Fruit fly (Drosophila melanogaster) whole organism, adult: ENCODE measurements around the gene velo.

Experiments used
- CG11617 ChIP-seq: fragments of 200-800 bp; sonication (Bioruptor generic); optimal IDR thresholded peaks from 2 replicates; lab custom pipeline; 2017; ENCODE audit warnings: mild to moderate bottlenecking, missing biosample characterization, missing genetic modification reagents, missing genetic modification characterization
- CG12768 ChIP-seq: fragments of 200-800 bp; sonication (Bioruptor generic); optimal IDR thresholded peaks from 2 replicates; lab custom pipeline; 2017; ENCODE audit warnings: missing biosample characterization, missing genetic modification characterization, mild to moderate bottlenecking, moderate library complexity, missing genetic modification reagents
- CG14711 ChIP-seq: fragments of 200-800 bp; sonication (Bioruptor generic); optimal IDR thresholded peaks from 2 replicates; lab custom pipeline; 2018; ENCODE audit warnings: missing biosample characterization, mild to moderate bottlenecking, missing genetic modification characterization, moderate library complexity
- CG1620 ChIP-seq: fragments of 200-800 bp; sonication (Bioruptor generic); optimal IDR thresholded peaks from 2 replicates; lab custom pipeline; 2016; ENCODE audit warnings: missing biosample characterization, missing genetic modification characterization
- CG33017 ChIP-seq: fragments of 200-800 bp; sonication (Bioruptor generic); optimal IDR thresholded peaks from 2 replicates; lab custom pipeline; 2018; ENCODE audit warnings: missing biosample characterization, mild to moderate bottlenecking, missing genetic modification characterization, moderate library complexity
- CG5204 ChIP-seq: fragments of 200-800 bp; sonication (Bioruptor generic); optimal IDR thresholded peaks from 2 replicates; lab custom pipeline; 2016; ENCODE audit warnings: missing biosample characterization, missing genetic modification characterization
- CG7045 ChIP-seq: fragments of 200-800 bp; sonication (Bioruptor generic); optimal IDR thresholded peaks from 2 replicates; lab custom pipeline; 2017; ENCODE audit warnings: missing biosample characterization, mild to moderate bottlenecking, missing genetic modification characterization
- CG7101 ChIP-seq: fragments of 200-800 bp; sonication (Bioruptor generic); optimal IDR thresholded peaks from 2 replicates; lab custom pipeline; 2018; ENCODE audit warnings: missing biosample characterization, mild to moderate bottlenecking, missing genetic modification characterization, moderate library complexity
- Clk ChIP-seq: fragments of 200-800 bp; sonication (Bioruptor generic); optimal IDR thresholded peaks from 2 replicates; lab custom pipeline; 2017; ENCODE audit warnings: missing biosample characterization, missing genetic modification characterization
- Crg-1 ChIP-seq: fragments of 200-800 bp; sonication (Bioruptor generic); optimal IDR thresholded peaks from 2 replicates; lab custom pipeline; 2016; ENCODE audit warnings: missing biosample characterization, missing genetic modification characterization
- Hr96 ChIP-seq: fragments of 200-800 bp; sonication (Bioruptor generic); optimal IDR thresholded peaks from 2 replicates; lab custom pipeline; 2016; ENCODE audit warnings: missing biosample characterization, missing genetic modification characterization
- Mnt ChIP-seq: fragments of 200-800 bp; sonication (Bioruptor generic); optimal IDR thresholded peaks from 2 replicates; lab custom pipeline; 2016; ENCODE audit warnings: missing biosample characterization, mild to moderate bottlenecking, missing genetic modification characterization
- bab1 ChIP-seq: fragments of 200-800 bp; sonication (Bioruptor generic); optimal IDR thresholded peaks from 3 replicates; lab custom pipeline; 2019; ENCODE audit warnings: missing biosample characterization, mild to moderate bottlenecking, missing genetic modification characterization, moderate library complexity
- cic ChIP-seq: fragments of 200-800 bp; sonication (Bioruptor generic); optimal IDR thresholded peaks from 2 replicates; lab custom pipeline; 2017; ENCODE audit warnings: missing biosample characterization, mild to moderate bottlenecking, missing genetic modification characterization, moderate library complexity
- cnc ChIP-seq, 2 experiments: fragments of >200 bp; optimal IDR thresholded peaks; 2 replicates each; lab custom pipeline; 2017
- kay ChIP-seq: fragments of 200-800 bp; sonication (Bioruptor generic); peaks from one replicate; lab custom pipeline; 2016; ENCODE audit warnings: missing biosample characterization, missing genetic modification characterization, borderline replicate concordance
- ovo ChIP-seq: fragments of 200-800 bp; sonication (Bioruptor generic); optimal IDR thresholded peaks from 2 replicates; lab custom pipeline; 2016; ENCODE audit warnings: missing biosample characterization, missing genetic modification characterization
- pad ChIP-seq: fragments of 200-800 bp; sonication (Bioruptor generic); optimal IDR thresholded peaks from 3 replicates; lab custom pipeline; 2017; ENCODE audit warnings: missing biosample characterization, missing genetic modification characterization, mild to moderate bottlenecking, moderate library complexity, missing genetic modification reagents
- tj ChIP-seq: fragments of 200-800 bp; sonication (Bioruptor generic); optimal IDR thresholded peaks from 3 replicates; lab custom pipeline; 2017; ENCODE audit warnings: missing biosample characterization, mild to moderate bottlenecking, missing genetic modification characterization, moderate library complexity
- toe ChIP-seq: fragments of 200-800 bp; sonication (Bioruptor generic); optimal IDR thresholded peaks from 2 replicates; lab custom pipeline; 2016; ENCODE audit warnings: missing biosample characterization, missing genetic modification characterization

The velo gene

dm6 chr3L:6704468-6705056, 48.0 kb downstream of the velo start, which contains the start of gene CG8519:
CG8519 (plus strand) TSS chr3L:6704860.
- no peak for TF ChIP-seq CG12768
- no peak for TF ChIP-seq ovo (GFP tag; lab: Kevin White, UChicago)
- no peak for TF ChIP-seq bab1 (GFP tag; lab: Kevin White, UChicago)
- no peak for TF ChIP-seq cic (GFP tag; lab: Kevin White, UChicago)
- TF ChIP-seq kay (GFP tag; lab: Kevin White, UChicago) = no peak
- TF ChIP-seq Hr96 (GFP tag; lab: Kevin White, UChicago) = no peak

dm6 chr3L:6703368-6703807, 49.2 kb downstream of the velo start, which contains the start of gene SP1173:
SP1173 (minus strand) TSS chr3L:6703521.
- no peak for TF ChIP-seq ovo (GFP tag; lab: Kevin White, UChicago)
- peak; percentile 18 for TF ChIP-seq CG11617
- no peak for TF ChIP-seq Hr96 (GFP tag; lab: Kevin White, UChicago)
- TF ChIP-seq kay (GFP tag; lab: Kevin White, UChicago) = no peak
- TF ChIP-seq Crg-1 = no peak
- no peak for TF ChIP-seq CG1620 (GFP tag; lab: Kevin White, UChicago)
- peak; percentile 6 for TF ChIP-seq toe
- TF ChIP-seq CG33017 (tag; lab: Kevin White, UChicago) = no peak
- TF ChIP-seq bab1 (GFP tag; lab: Kevin White, UChicago) = peak; percentile 38
- TF ChIP-seq CG5204 (GFP tag; lab: Kevin White, UChicago) = no peak
- no peak for TF ChIP-seq CG7045 (GFP tag; lab: Kevin White, UChicago)
- TF ChIP-seq CG12768 = no peak
- peak; percentile 7 for TF ChIP-seq CG7101 (tag; lab: Kevin White, UChicago)
- peak; percentile 17 for TF ChIP-seq tj
- no peak for TF ChIP-seq CG14711
- TF ChIP-seq Mnt (GFP tag; lab: Kevin White, UChicago) = no peak
- no peak for TF ChIP-seq cnc (optimal IDR thresholded peaks at IDR 0.05; lab: Kevin White, UChicago)
- TF ChIP-seq pad (GFP tag; lab: Kevin White, UChicago) = peak; percentile 30
- no peak for TF ChIP-seq cic (GFP tag; lab: Kevin White, UChicago)
- no peak for TF ChIP-seq Clk (GFP tag; lab: Kevin White, UChicago)

- TF ChIP-seq CG14711 = no peak
Measured at dm6 chr3L:6700962-6701477, 51.5 kb downstream of the velo start.

dm6 chr3L:6697353-6697752, 55.2 kb downstream of the velo start:
- TF ChIP-seq pad (GFP tag; lab: Kevin White, UChicago) (no peak), CG11617 (no peak), CG7045 (GFP tag; lab: Kevin White, UChicago) (no peak), CG33017 (tag; lab: Kevin White, UChicago) (no peak), tj (no peak), CG1620 (GFP tag; lab: Kevin White, UChicago) (no peak), ovo (GFP tag; lab: Kevin White, UChicago) (no peak)
